Worm (Caenorhabditis elegans) whole organism, L2 larva: ENCODE results near the gene K02E7.10.

ENCODE experiments used
- ZK546.5 ChIP-seq: sonication (generic microtip); optimal IDR thresholded peaks from 2 replicates; lab custom pipeline; 2017; ENCODE audit warnings: missing biosample characterization, missing genetic modification characterization
- ama-1 ChIP-seq: fragments of 150-350 bp; optimal IDR thresholded peaks from 2 replicates; lab custom pipeline; 2018; ENCODE audit warnings: inconsistent platforms
- blmp-1 ChIP-seq: sonication (generic microtip); optimal IDR thresholded peaks from 2 replicates; lab custom pipeline; 2017; ENCODE audit warnings: missing genetic modification characterization, mild to moderate bottlenecking, missing compliant biosample characterization, antibody characterized with exemption, moderate library complexity; ENCODE audit not compliant: insufficient read depth
- dmd-4 ChIP-seq: sonication (generic microtip); optimal IDR thresholded peaks from 2 replicates; lab custom pipeline; 2017; ENCODE audit warnings: missing biosample characterization, missing genetic modification characterization
- elt-3 ChIP-seq: sonication (generic microtip); optimal IDR thresholded peaks from 2 replicates; lab custom pipeline; 2017; ENCODE audit warnings: missing biosample characterization, missing genetic modification characterization
- lin-13 ChIP-seq: fragments of 150-350 bp; optimal IDR thresholded peaks from 2 replicates; lab custom pipeline; 2014; ENCODE audit warnings: missing biosample characterization, missing genetic modification reagents, missing genetic modification characterization
- nhr-11 ChIP-seq: fragments of 150-350 bp; optimal IDR thresholded peaks from 2 replicates; lab custom pipeline; 2014; ENCODE audit warnings: missing biosample characterization, missing genetic modification characterization
- nhr-12 ChIP-seq: fragments of 150-350 bp; optimal IDR thresholded peaks from 2 replicates; lab custom pipeline; 2014; ENCODE audit warnings: missing biosample characterization, missing genetic modification characterization
- peb-1 ChIP-seq: fragments of 150-350 bp; optimal IDR thresholded peaks from 2 replicates; lab custom pipeline; 2014; ENCODE audit warnings: missing biosample characterization, missing genetic modification characterization
- unc-62 ChIP-seq: fragments of 150-350 bp; optimal IDR thresholded peaks from 2 replicates; lab custom pipeline; 2014; ENCODE audit warnings: missing biosample characterization, missing genetic modification reagents, missing genetic modification characterization

- TF ChIP-seq dmd-4 (tag; lab: Kevin White, UChicago) = no peak
- TF ChIP-seq unc-62 = no peak
- TF ChIP-seq nhr-11 (tag; lab: Kevin White, UChicago) = no peak
- TF ChIP-seq nhr-12 = no peak
- no peak for TF ChIP-seq lin-13 (GFP tag; lab: Kevin White, UChicago)
- TF ChIP-seq blmp-1 (tag; lab: Kevin White, UChicago) = no peak
- no peak for TF ChIP-seq ama-1 (lab: Kevin White, UChicago)
- no peak for TF ChIP-seq peb-1
- no peak for TF ChIP-seq elt-3 (tag; lab: Kevin White, UChicago)
- TF ChIP-seq ZK546.5 (tag; lab: Kevin White, UChicago) = no peak
These were observed 49.7 kb upstream of the K02E7.10 start for ce11 chrII:1116521-1116920.
